Fruit fly (Drosophila melanogaster): ENCODE measurements around the gene AnxB9.

The AnxB9 gene

DNA sequence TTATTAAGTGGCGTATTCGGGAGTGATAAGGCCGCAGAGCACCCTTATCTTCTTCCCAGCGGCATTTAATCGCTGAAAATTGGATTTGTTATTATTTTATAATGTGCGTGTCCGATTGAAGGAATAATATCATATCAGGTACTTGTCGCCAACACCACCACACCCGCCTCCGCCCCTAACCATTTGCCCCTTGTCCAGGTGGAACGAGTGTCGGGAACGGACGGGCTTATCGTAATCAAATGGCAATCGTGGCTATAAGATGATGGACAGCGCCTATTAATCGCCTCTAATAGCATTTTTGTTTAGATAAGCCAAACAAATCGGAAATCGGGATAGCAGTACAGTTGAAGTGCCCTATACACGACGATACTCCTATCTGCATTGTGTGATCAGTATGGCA is 13.2 kb downstream of the AnxB9 start:
- no peak for TF ChIP-seq CG17801 (GFP tag; optimal IDR thresholded peaks at IDR 0.05; ENCODE audit: partially characterized antibody)

- no peak for TF ChIP-seq CG17801 (GFP tag; optimal IDR thresholded peaks at IDR 0.05; ENCODE audit: partially characterized antibody)
Observed at dm6 chr3R:21078958-21079357, 13.9 kb downstream of the AnxB9 start.

dm6 chr3R:21080876-21081586 is 16.0 kb downstream of the AnxB9 start, which contains the start of gene HHEX:
Gene HHEX, minus strand, starts transcription at chr3R:21080926.
- no peak for TF ChIP-seq CG17801 (GFP tag; optimal IDR thresholded peaks at IDR 0.05; ENCODE audit: partially characterized antibody)

dm6 chr3R:21084979-21085378 is 19.9 kb downstream of the AnxB9 start:
- no peak for TF ChIP-seq CG17801 (GFP tag; optimal IDR thresholded peaks at IDR 0.05; ENCODE audit: partially characterized antibody)

DNA sequence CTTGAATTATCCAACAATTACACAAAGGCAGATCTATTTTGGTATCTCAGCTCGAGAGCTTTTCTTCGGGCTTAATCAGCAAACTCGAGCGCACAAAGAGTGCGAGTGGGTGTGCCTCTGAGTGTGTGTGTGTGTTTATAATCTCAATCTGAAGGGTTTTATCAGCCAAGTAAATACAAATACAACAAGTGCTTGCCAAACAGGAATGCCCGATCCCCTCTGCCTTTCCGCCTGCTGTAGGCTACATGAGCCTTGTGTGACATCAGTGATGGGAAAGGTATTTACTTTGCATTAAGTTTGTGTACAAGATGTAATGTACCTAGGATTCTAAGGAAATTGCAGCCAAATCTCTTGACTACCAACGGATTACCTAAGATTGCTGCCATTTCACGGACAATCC is 24.4 kb downstream of the AnxB9 start:
- no peak for TF ChIP-seq CG17801 (GFP tag; optimal IDR thresholded peaks at IDR 0.05; ENCODE audit: partially characterized antibody)

DNA sequence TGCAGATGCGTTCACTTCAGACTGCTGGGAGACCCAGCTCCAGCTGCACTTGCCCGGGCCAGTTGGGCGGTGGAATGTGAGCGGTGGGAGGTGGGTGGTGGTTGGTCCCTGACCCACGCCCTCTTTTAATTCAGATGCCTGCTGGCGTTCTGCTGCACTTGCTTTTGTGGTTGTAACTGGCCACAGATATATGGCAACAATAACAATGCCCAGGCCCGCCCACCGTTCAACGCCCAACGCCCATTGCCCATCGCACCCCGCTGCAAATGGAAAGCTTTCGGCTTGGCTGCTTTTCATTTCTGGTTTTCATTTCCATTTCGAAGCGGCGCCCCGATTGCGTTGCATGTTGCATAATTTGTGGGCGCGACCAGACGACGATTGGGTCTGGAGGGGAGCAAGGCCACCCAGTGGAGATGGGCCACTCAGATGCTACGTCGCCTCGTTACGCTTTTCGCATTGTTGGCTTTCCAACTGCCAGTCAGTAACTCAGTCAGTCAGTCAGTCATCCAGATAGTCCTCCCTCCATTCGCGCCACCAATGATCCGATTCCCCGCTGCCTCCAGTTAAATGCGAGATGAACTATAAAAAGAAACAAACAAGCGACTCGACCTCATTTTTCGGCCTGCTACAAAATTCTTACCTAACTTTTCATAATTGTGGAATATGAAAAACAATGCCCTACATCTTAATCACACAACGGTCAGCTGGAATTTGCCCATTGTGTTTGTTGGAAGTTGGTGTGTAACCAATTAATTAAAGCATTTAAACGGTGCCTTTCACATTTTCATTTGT is 25.4 kb downstream of the AnxB9 start:
- no peak for TF ChIP-seq CG17801 (GFP tag; optimal IDR thresholded peaks at IDR 0.05; ENCODE audit: partially characterized antibody)

- TF ChIP-seq CG17801 (GFP tag; optimal IDR thresholded peaks at IDR 0.05; ENCODE audit: partially characterized antibody) = no peak
Observed at dm6 chr3R:21091500-21091899, 26.5 kb downstream of the AnxB9 start.

DNA sequence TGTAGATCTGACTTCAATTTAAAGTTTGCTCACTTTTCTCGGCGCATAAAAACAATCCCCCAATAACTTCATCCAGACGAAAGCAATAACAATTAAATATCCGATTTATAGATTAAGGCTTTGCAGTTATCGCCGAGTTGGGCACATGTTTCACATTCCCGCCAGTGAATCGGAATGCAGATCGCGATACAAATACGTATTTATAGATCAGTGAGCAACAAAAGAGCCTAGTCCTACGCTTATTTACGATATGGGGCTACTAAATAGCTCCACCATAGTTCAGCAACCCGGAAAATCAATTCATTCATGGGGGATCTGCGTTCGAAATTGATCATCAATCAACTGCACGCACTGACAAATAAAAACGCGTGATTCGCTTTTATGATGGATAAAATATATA is 27.0 kb downstream of the AnxB9 start:
- TF ChIP-seq CG17801 (GFP tag; optimal IDR thresholded peaks at IDR 0.05; ENCODE audit: partially characterized antibody) = no peak

DNA sequence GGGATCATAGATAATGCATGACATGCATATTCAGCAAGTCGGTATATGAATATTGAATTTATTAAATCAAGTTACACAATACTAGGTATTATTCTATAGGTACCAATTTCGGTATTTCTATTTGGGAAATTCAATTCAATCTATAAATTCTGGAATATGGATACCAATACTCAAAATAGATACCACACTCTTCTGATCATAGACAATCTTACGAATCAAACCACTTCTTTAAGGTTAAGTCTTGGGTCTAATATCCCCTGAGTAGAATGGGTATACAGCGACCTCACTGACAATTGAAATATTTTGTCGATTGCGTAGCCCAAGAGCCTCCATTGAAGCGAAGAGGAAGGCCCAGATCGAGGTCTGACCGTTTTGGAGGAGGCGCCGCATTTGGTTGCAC is 27.8 kb downstream of the AnxB9 start:
- no peak for TF ChIP-seq CG17801 (GFP tag; optimal IDR thresholded peaks at IDR 0.05; ENCODE audit: partially characterized antibody)

dm6 chr3R:21094292-21094691 is 29.3 kb downstream of the AnxB9 start:
- no peak for TF ChIP-seq CG17801 (GFP tag; optimal IDR thresholded peaks at IDR 0.05; ENCODE audit: partially characterized antibody)

- no peak for TF ChIP-seq CG17801 (GFP tag; optimal IDR thresholded peaks at IDR 0.05; ENCODE audit: partially characterized antibody)
Observed at dm6 chr3R:21096532-21097143, 31.6 kb downstream of the AnxB9 start.

- no peak for TF ChIP-seq CG17801 (GFP tag; optimal IDR thresholded peaks at IDR 0.05; ENCODE audit: partially characterized antibody)
Observed at dm6 chr3R:21097160-21097559, 32.1 kb downstream of the AnxB9 start.

DNA sequence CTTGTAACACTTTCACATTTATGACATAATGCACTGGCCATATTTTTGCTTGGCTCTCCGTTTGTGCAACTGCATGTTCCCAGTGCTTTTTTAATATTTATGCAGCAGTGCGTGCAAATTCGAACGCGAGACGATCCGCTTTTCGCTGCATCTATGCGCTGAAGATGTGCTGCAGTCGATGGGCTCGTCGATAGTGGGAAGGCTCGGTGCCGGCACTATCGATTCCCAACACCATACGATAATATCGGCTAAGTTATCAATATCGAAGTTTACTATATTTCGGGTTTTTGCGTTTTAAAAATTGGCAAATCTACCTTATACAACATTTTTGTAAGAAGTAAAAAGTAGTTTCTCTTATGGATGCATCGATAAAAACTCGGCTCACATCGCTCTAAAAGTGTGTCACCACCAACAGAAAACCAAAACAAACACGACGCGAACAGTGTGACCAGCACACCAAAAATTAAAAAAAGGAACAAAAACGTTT is 32.6 kb downstream of the AnxB9 start, which contains the start of gene RhoGAP93B:
RhoGAP93B (minus strand) TSS at position 197 of the 487 bp plus-strand sequence.
- TF ChIP-seq CG17801 (GFP tag; optimal IDR thresholded peaks at IDR 0.05; ENCODE audit: partially characterized antibody) = peak; percentile 95

DNA sequence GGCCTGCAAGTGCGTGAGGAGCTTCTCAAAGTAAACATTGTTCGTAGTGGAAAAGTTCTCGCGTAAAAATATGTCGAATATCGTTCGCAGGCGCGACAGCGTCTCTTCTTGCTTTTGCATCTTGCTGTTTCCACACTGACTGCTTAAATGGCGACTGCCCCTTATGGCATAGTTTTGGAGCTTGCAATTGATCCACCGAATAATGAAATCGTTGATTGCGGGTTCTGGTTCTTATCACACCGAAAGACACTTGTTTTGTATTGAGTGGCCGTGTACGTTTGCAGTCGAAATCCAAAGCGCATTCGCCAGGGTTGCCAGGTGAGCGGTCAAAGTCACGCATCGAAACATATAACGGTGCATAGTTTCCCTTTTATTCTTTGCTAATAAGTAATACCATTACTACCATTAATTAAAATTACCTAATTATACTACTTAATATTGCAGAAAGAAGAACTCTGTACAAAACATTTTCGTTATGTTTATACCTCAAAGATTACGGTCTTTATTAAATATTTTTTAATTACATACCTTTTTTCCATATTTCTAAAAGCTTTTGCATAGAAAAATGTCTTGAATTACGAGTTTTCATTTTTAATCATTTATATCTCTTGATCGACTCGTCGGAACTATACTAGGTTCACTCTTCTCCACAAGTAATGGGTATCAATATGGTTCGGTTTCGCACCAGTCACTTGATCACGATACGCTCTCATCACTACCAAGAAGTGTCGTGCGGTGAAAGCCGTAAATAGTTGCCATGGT is 36.6 kb downstream of the AnxB9 start, which contains the start of the genes CG7044 and Tbc1d22:
CG7044 (minus strand) TSS at position 266 of the 762 bp plus-strand sequence.
Tbc1d22 (plus strand) TSS at position 747 of the 762 bp plus-strand sequence.
- peak; percentile 15 for TF ChIP-seq CG17801 (GFP tag; optimal IDR thresholded peaks at IDR 0.05; ENCODE audit: partially characterized antibody)

DNA sequence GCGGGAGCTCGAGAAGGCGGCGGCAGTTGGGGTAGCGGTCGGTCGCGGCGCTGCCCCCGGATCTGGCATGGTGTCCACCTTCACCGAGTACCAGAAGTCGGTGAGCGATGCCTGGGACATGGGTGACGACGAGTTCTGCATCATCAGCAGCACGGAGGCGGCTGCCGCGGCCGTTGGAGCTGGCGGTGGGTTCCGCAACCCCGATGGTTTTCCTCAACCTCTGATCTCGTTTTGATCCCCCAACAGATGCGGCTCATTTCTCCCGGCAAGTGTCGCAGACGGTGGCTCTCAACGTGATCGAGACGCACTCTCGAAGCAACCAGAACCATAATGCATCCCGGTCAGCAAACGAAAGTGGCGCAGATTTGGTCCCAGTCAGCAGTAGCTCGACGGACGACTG is 37.4 kb downstream of the AnxB9 start:
- TF ChIP-seq CG17801 (GFP tag; optimal IDR thresholded peaks at IDR 0.05; ENCODE audit: partially characterized antibody) = no peak
